Worm (Caenorhabditis elegans): ENCODE results near the gene ZK643.6.

DNA sequence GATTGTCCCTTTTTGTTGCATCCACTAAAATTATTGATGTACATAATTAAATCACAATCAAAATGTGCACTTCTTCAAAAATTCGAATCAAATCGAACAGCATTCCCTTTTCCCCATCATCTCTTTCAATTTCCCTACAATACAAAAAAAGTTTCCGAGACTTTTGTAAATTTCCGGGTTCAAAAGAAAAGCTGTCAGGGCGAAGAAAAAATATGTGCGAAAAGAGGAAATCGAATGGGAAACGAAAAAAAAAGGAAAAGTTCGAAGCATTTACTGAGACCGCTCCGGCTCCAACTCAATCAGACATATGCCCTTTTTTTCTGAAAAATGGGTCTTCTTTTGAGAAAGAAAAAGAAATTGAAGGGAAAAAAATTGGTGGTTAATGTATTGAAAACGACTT lies 11.4 kb downstream of the ZK643.6 start:
- TF ChIP-seq lsy-2 (tag; optimal IDR thresholded peaks at IDR 0.05) (no peak), mep-1 (tag; optimal IDR thresholded peaks at IDR 0.05) (no peak), pha-4 (GFP tag; IDR thresholded peaks at IDR 0.05) (no peak), pha-4 (tag; optimal IDR thresholded peaks at IDR 0.05) (no peak), aly-2 (tag; optimal IDR thresholded peaks at IDR 0.05) (no peak), unc-62 (GFP tag; optimal IDR thresholded peaks at IDR 0.05 in 1 of 2) (no peak), unc-62 (tag; optimal IDR thresholded peaks at IDR 0.05) (no peak), nhr-11 (tag; optimal IDR thresholded peaks at IDR 0.05) (no peak), ama-1 (optimal IDR thresholded peaks at IDR 0.05) (no peak), lin-38 (GFP tag; IDR thresholded peaks at IDR 0.05) (no peak), ceh-82 (tag; optimal IDR thresholded peaks at IDR 0.05) (no peak), lin-29 (GFP tag; IDR thresholded peaks at IDR 0.05) (no peak)

Data from whole organism, L4 larva.